Fruit fly (Drosophila melanogaster): ENCODE data around the gene CG7488.

Gene CG7488

DNA sequence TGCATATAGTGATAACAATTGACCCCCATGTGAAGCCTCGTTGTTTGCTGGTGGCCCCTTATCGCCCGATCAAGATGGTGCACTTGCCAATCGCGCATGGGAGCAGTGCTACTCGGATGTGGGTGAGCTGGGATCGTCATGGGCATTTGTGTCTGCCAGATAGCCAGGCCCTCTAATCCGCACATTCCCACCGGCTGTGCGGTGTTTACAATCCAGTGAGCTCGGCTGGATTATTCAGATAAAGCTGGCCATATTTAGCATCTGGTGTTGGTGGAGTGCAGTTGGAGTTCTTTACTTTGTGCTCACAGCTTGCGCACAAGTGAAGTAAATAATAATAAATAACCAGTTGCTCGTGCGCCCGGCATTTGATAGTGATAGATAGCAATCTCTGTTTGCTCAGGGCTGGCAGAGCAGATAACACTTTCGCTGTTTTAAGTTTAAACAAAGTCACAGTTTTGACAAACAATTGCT lies 37.6 kb downstream of the CG7488 start (continued):
- peak; percentile 33; the same call in 1 of the 2 replicates for TF ChIP-seq chm (GFP tag; IDR thresholded peaks at IDR 0.05)
- no peak for TF ChIP-seq zfh2 (GFP tag; optimal IDR thresholded peaks at IDR 0.05)
- TF ChIP-seq ci (GFP tag; IDR thresholded peaks at IDR 0.05): peak; percentile 79
- peak; percentile 42 for TF ChIP-seq scrt (GFP tag; optimal IDR thresholded peaks at IDR 0.05)
- TF ChIP-seq slou (GFP tag; optimal IDR thresholded peaks at IDR 0.05): no peak
- TF ChIP-seq CG7271 (tag; optimal IDR thresholded peaks at IDR 0.05): no peak
- peak; percentile 44; the same call in 1 of the 3 replicates for TF ChIP-seq Optix (GFP tag; IDR thresholded peaks at IDR 0.05)
- peak; percentile 36 for TF ChIP-seq BtbVII (GFP tag; optimal IDR thresholded peaks at IDR 0.05)
- TF ChIP-seq exex (tag; optimal IDR thresholded peaks at IDR 0.05): peak; percentile 42
- no peak for TF ChIP-seq Gsc (GFP tag; IDR thresholded peaks at IDR 0.05)
- TF ChIP-seq CG10979 (tag; optimal IDR thresholded peaks at IDR 0.05): peak; percentile 30
- peak; percentile 59 for TF ChIP-seq CG17186 (GFP tag; optimal IDR thresholded peaks at IDR 0.05)
- no peak for TF ChIP-seq gem (tag; optimal IDR thresholded peaks at IDR 0.05)
- TF ChIP-seq sr (GFP tag; IDR thresholded peaks at IDR 0.05): 0 out of 3 replicates have a peak, but pooled peaks have one; percentile 32
- peak; percentile 86 for TF ChIP-seq sens (GFP tag)
- 0 out of 2 replicates have a peak, but pooled peaks have one; percentile 12 for TF ChIP-seq Nf-YA (GFP tag; IDR thresholded peaks at IDR 0.05)
- peak; percentile 23; the same call in 1 of the 2 replicates for TF ChIP-seq MBD-R2 (GFP tag; IDR thresholded peaks at IDR 0.05)
- peak; percentile 1 for TF ChIP-seq phol (tag; optimal IDR thresholded peaks at IDR 0.05)
- TF ChIP-seq Hr78 (GFP tag; optimal IDR thresholded peaks at IDR 0.05): peak in 1 of 2 experiments; percentile 51
- TF ChIP-seq CG34376 (GFP tag; optimal IDR thresholded peaks at IDR 0.05): no peak
- peak; percentile 40; the same call in 1 of the 3 replicates for TF ChIP-seq so (GFP tag; IDR thresholded peaks at IDR 0.05)
- TF ChIP-seq bsh (GFP tag; optimal IDR thresholded peaks at IDR 0.05): peak in 1 of 2 experiments; percentile 39
- peak; percentile 67 for TF ChIP-seq twi (tag; optimal IDR thresholded peaks at IDR 0.05)
- TF ChIP-seq Usf (GFP tag; optimal IDR thresholded peaks at IDR 0.05): no peak
- no peak for TF ChIP-seq CG31365 (tag; optimal IDR thresholded peaks at IDR 0.05)
- peak; percentile 61 for TF ChIP-seq CG15514 (GFP tag; optimal IDR thresholded peaks at IDR 0.05)
- TF ChIP-seq CG17829 (tag; optimal IDR thresholded peaks at IDR 0.05): peak; percentile 5
- peak; percentile 52 for TF ChIP-seq caup (GFP tag; optimal IDR thresholded peaks at IDR 0.05; ENCODE audit: severe bottlenecking)
- no peak for TF ChIP-seq CG9817 (tag; optimal IDR thresholded peaks at IDR 0.05)
- TF ChIP-seq Six4 (GFP tag; optimal IDR thresholded peaks at IDR 0.05): peak; percentile 2
- peak; percentile 26 for TF ChIP-seq CrebB (tag; optimal IDR thresholded peaks at IDR 0.05)
- TF ChIP-seq grn (GFP tag; optimal IDR thresholded peaks at IDR 0.05): peak; percentile 79
- TF ChIP-seq Dfd (GFP tag; optimal IDR thresholded peaks at IDR 0.05): no peak
- no peak for TF ChIP-seq tup (GFP tag; optimal IDR thresholded peaks at IDR 0.05)
- peak; percentile 60 for TF ChIP-seq CG2875 (GFP tag; optimal IDR thresholded peaks at IDR 0.05)
- TF ChIP-seq CG12219 (GFP tag; optimal IDR thresholded peaks at IDR 0.05): peak; percentile 18
- TF ChIP-seq gsb-n (tag; optimal IDR thresholded peaks at IDR 0.05): no peak
- TF ChIP-seq vvl (GFP tag; IDR thresholded peaks at IDR 0.05): 0 out of 2 replicates have a peak, but pooled peaks have one; percentile 39
- peak; percentile 45 for TF ChIP-seq CG9727 (GFP tag; optimal IDR thresholded peaks at IDR 0.05)
- TF ChIP-seq Lhr (GFP tag; optimal IDR thresholded peaks at IDR 0.05): peak; percentile 12
- peak; percentile 82 for TF ChIP-seq ATbp (GFP tag; optimal IDR thresholded peaks at IDR 0.05)
- peak; percentile 36; the same call in 1 of the 2 replicates for TF ChIP-seq Ptx1 (GFP tag; IDR thresholded peaks at IDR 0.05)
- peak; percentile 93 for TF ChIP-seq CG3995 (GFP tag; optimal IDR thresholded peaks at IDR 0.05)
- TF ChIP-seq nerfin-1 (tag; optimal IDR thresholded peaks at IDR 0.05): peak; percentile 50
- peak; percentile 63 for TF ChIP-seq wek (GFP tag; optimal IDR thresholded peaks at IDR 0.05)
- TF ChIP-seq lov (optimal IDR thresholded peaks at IDR 0.05): no peak
- peak; percentile 67; the same call in 1 of the 3 replicates for TF ChIP-seq lov (GFP tag; IDR thresholded peaks at IDR 0.05)
- TF ChIP-seq nmo (GFP tag; optimal IDR thresholded peaks at IDR 0.05): no peak
- TF ChIP-seq CG3281 (GFP tag; optimal IDR thresholded peaks at IDR 0.05): peak; percentile 52

Measured in whole organism, embryonic.